Worm (Caenorhabditis elegans): Measurements from ENCODE around the gene spr-1.

DNA sequence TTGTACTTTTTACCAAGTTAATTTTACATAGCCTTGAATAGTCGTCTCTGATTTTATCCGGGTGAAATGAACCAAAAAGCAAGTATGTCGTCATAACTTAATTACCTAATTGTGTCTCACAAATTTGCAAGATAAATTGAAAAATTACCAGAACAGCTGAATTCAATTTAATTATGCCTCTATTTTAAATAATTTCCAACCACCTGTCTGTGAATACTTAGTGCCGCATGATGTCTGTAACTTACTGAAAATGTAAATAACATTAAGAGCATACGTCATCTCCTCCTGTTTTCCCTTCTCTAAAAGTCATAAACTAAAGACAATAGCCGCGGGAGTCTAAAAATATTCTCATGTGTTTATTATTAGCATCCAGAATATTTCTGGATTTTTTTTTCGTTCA lies 41.1 kb upstream of the spr-1 start:
- TF ChIP-seq nhr-42 (GFP tag; IDR thresholded peaks at IDR 0.05): no peak
- no peak for TF ChIP-seq unc-39 (tag; optimal IDR thresholded peaks at IDR 0.05)
- TF ChIP-seq fkh-10 (GFP tag; optimal IDR thresholded peaks at IDR 0.05): no peak
- TF ChIP-seq nhr-77 (tag; optimal IDR thresholded peaks at IDR 0.05): no peak
- no peak for TF ChIP-seq ama-1 (optimal IDR thresholded peaks at IDR 0.05)
- TF ChIP-seq unc-62 (GFP tag; optimal IDR thresholded peaks at IDR 0.05 in 1 of 2): no peak
- no peak for TF ChIP-seq unc-62 (tag; optimal IDR thresholded peaks at IDR 0.05)
- no peak for TF ChIP-seq ces-1 (GFP tag; optimal IDR thresholded peaks at IDR 0.05)
